Fruit fly (Drosophila melanogaster): ENCODE results near the gene nmd.

nmd gene

DNA sequence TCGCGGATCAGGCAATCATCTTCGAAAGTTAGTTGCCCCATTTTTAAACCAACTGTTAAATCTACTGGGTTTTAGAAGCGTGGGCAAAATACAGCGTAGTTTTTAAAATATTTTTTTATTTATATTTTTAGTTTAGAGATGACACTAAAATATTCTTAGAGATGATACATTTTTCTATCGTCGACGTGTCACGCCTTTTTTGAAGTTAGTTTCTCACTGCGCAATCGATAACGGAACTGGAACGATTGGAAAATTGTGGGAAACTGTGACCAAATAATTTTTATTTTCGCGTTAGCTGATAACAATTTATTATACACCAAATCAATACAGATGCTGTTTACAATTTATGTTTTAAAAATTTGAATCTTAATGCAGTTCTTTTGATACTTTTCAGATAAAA lies 25.1 kb downstream of the nmd start, which contains the start of gene Utx (continued):
- TF ChIP-seq az2 (GFP tag; optimal IDR thresholded peaks at IDR 0.05) (no peak), HLH3B (GFP tag; IDR thresholded peaks at IDR 0.05) (no peak), CG1603 (tag; optimal IDR thresholded peaks at IDR 0.05) (no peak), CG4404 (GFP tag; IDR thresholded peaks at IDR 0.05) (no peak), NK7.1 (GFP tag; optimal IDR thresholded peaks at IDR 0.05) (no peak), CG11723 (GFP tag; optimal IDR thresholded peaks at IDR 0.05) (no peak), CG6272 (GFP tag; IDR thresholded peaks at IDR 0.05) (no peak), CG30431 (GFP tag; optimal IDR thresholded peaks at IDR 0.05) (no peak), inv (GFP tag; IDR thresholded peaks at IDR 0.05; ENCODE audit: partially characterized antibody) (peak; percentile 88), CG5245 (GFP tag; optimal IDR thresholded peaks at IDR 0.05) (no peak), hb (GFP tag; IDR thresholded peaks at IDR 0.05; ENCODE audit: partially characterized antibody) (peak; percentile 53; the same call in 2 of the 3 replicates), psq (GFP tag; optimal IDR thresholded peaks at IDR 0.05) (no peak), CG2199 (GFP tag; IDR thresholded peaks at IDR 0.05) (no peak), zen2 (GFP tag; IDR thresholded peaks at IDR 0.05; ENCODE audit: partially characterized antibody) (no peak; the same call in 2 of the 3 replicates), disco-r (GFP tag; optimal IDR thresholded peaks at IDR 0.05) (no peak), CG2202 (tag; optimal IDR thresholded peaks at IDR 0.05) (no peak), vnd (GFP tag; IDR thresholded peaks at IDR 0.05; ENCODE audit: partially characterized antibody) (peak; percentile 76), CG15479 (GFP tag; optimal IDR thresholded peaks at IDR 0.05) (no peak), Hand (GFP tag; optimal IDR thresholded peaks at IDR 0.05) (no peak), dmrt11E (tag; optimal IDR thresholded peaks at IDR 0.05) (no peak), CG8281 (tag; optimal IDR thresholded peaks at IDR 0.05) (no peak), eve (GFP tag; optimal IDR thresholded peaks at IDR 0.05) (no peak), chn (GFP tag; optimal IDR thresholded peaks at IDR 0.05) (no peak), Atf-2 (GFP tag; optimal IDR thresholded peaks at IDR 0.05) (no peak), CG7786 (GFP tag; optimal IDR thresholded peaks at IDR 0.05) (no peak), CG2889 (GFP tag; IDR thresholded peaks at IDR 0.05) (no peak), btn (GFP tag; optimal IDR thresholded peaks at IDR 0.05) (no peak), CG10431 (GFP tag; optimal IDR thresholded peaks at IDR 0.05) (no peak), en (GFP tag; optimal IDR thresholded peaks at IDR 0.05) (no peak), ato (GFP tag; IDR thresholded peaks at IDR 0.05; ENCODE audit: partially characterized antibody) (peak; percentile 62), ken (GFP tag; IDR thresholded peaks at IDR 0.05) (no peak), crol (GFP tag; IDR thresholded peaks at IDR 0.05) (no peak), Dek (tag; optimal IDR thresholded peaks at IDR 0.05) (no peak), D19B (GFP tag; optimal IDR thresholded peaks at IDR 0.05) (no peak), Doc2 (GFP tag; IDR thresholded peaks at IDR 0.05) (no peak), tgo (GFP tag; IDR thresholded peaks at IDR 0.05) (no peak), CG9609 (GFP tag; optimal IDR thresholded peaks at IDR 0.05) (no peak), stwl (tag; optimal IDR thresholded peaks at IDR 0.05) (no peak), yki (optimal IDR thresholded peaks at IDR 0.05) (no peak), pum (GFP tag; optimal IDR thresholded peaks at IDR 0.05) (no peak), org-1 (GFP tag; optimal IDR thresholded peaks at IDR 0.05) (no peak), Hsf (GFP tag; optimal IDR thresholded peaks at IDR 0.05) (no peak), Ptx1 (GFP tag; IDR thresholded peaks at IDR 0.05) (no peak), CG14860 (GFP tag; IDR thresholded peaks at IDR 0.05; ENCODE audit: partially characterized antibody) (peak; percentile 75), Blimp-1 (GFP tag; optimal IDR thresholded peaks at IDR 0.05) (no peak), CG34376 (GFP tag; optimal IDR thresholded peaks at IDR 0.05) (no peak), lab (GFP tag; optimal IDR thresholded peaks at IDR 0.05) (no peak), Dll (GFP tag; IDR thresholded peaks at IDR 0.05; ENCODE audit: partially characterized antibody) (peak; percentile 74), CG9932 (GFP tag; IDR thresholded peaks at IDR 0.05) (no peak; the same call in 1 of the 2 replicates), mam (GFP tag; optimal IDR thresholded peaks at IDR 0.05) (peak; percentile 4), vvl (GFP tag; IDR thresholded peaks at IDR 0.05) (no peak), CG8290 (GFP tag; optimal IDR thresholded peaks at IDR 0.05) (peak; percentile 5), CG8290 (tag; optimal IDR thresholded peaks at IDR 0.05) (no peak)
